Worm (Caenorhabditis elegans) whole organism, mixed stage, embryonic: ENCODE measurements around the gene spsb-1.
A peak's percentile ranks its signal among the peaks of the same experiment; 100 is the strongest.

Experiments used
- M03D4.4 ChIP-seq: sonication (generic microtip); optimal IDR thresholded peaks from 2 replicates; lab custom pipeline; 2017; ENCODE audit warnings: mild to moderate bottlenecking, missing genetic modification characterization, missing compliant biosample characterization
- bed-3 ChIP-seq: fragments of 200-800 bp; sonication (Bioruptor generic); optimal IDR thresholded peaks from 3 replicates; lab custom pipeline; 2018; ENCODE audit warnings: mild to moderate bottlenecking, missing genetic modification characterization, moderate library complexity, missing compliant biosample characterization
- blmp-1 ChIP-seq: fragments of 150-350 bp; optimal IDR thresholded peaks from 2 replicates; lab custom pipeline; 2014; ENCODE audit warnings: missing biosample characterization, missing genetic modification characterization
- ceh-39 ChIP-seq: fragments of 150-350 bp; optimal IDR thresholded peaks from 2 replicates; lab custom pipeline; 2014; ENCODE audit warnings: missing biosample characterization, missing genetic modification characterization
- ceh-83 ChIP-seq: fragments of 200-800 bp; sonication (Bioruptor generic); optimal IDR thresholded peaks from 2 replicates; lab custom pipeline; 2018; ENCODE audit warnings: mild to moderate bottlenecking, missing genetic modification characterization, missing compliant biosample characterization
- ces-1 ChIP-seq: fragments of 150-350 bp; optimal IDR thresholded peaks from 2 replicates; lab custom pipeline; 2014; ENCODE audit warnings: missing biosample characterization, missing genetic modification reagents, missing genetic modification characterization
- drap-1 ChIP-seq: fragments of 200-800 bp; sonication (Bioruptor generic); optimal IDR thresholded peaks from 3 replicates; lab custom pipeline; 2018; ENCODE audit warnings: mild to moderate bottlenecking, missing genetic modification characterization, missing compliant biosample characterization
- elt-1 ChIP-seq: sonication (generic microtip); optimal IDR thresholded peaks from 2 replicates; lab custom pipeline; 2017; ENCODE audit warnings: missing genetic modification characterization, mild to moderate bottlenecking, missing compliant biosample characterization, antibody characterized with exemption, moderate library complexity, borderline replicate concordance; ENCODE audit not compliant: insufficient read depth
- elt-3 ChIP-seq: fragments of 150-350 bp; optimal IDR thresholded peaks from 2 replicates; lab custom pipeline; 2014; ENCODE audit warnings: missing biosample characterization, missing genetic modification characterization
- flh-1 ChIP-seq: fragments of 200-800 bp; sonication (Bioruptor generic); optimal IDR thresholded peaks from 2 replicates; lab custom pipeline; 2018; ENCODE audit warnings: mild to moderate bottlenecking, missing genetic modification characterization, moderate library complexity, missing compliant biosample characterization
- ham-2 ChIP-seq: fragments of 200-800 bp; sonication (Bioruptor generic); optimal IDR thresholded peaks from 2 replicates; lab custom pipeline; 2018; ENCODE audit warnings: mild to moderate bottlenecking, missing genetic modification characterization, missing compliant biosample characterization
- hlh-1 ChIP-seq: fragments of 150-350 bp; optimal IDR thresholded peaks from 2 replicates; lab custom pipeline; 2014; ENCODE audit warnings: missing biosample characterization, missing genetic modification reagents, missing genetic modification characterization
- lin-13 ChIP-seq: fragments of 150-350 bp; optimal IDR thresholded peaks from 2 replicates; lab custom pipeline; 2014; ENCODE audit warnings: missing biosample characterization, missing genetic modification characterization
- lin-32 ChIP-seq: fragments of 200-800 bp; sonication (Bioruptor generic); optimal IDR thresholded peaks from 2 replicates; lab custom pipeline; 2018; ENCODE audit warnings: mild to moderate bottlenecking, missing genetic modification characterization, missing compliant biosample characterization
- lsy-2 ChIP-seq: fragments of 150-350 bp; optimal IDR thresholded peaks from 2 replicates; lab custom pipeline; 2014; ENCODE audit warnings: missing biosample characterization, missing genetic modification characterization
- mab-5 ChIP-seq: fragments of 150-350 bp; optimal IDR thresholded peaks from 2 replicates; lab custom pipeline; 2014; ENCODE audit warnings: missing biosample characterization, missing genetic modification characterization
- mep-1 ChIP-seq: fragments of 150-350 bp; optimal IDR thresholded peaks from 2 replicates; lab custom pipeline; 2017; ENCODE audit warnings: missing biosample characterization, missing genetic modification reagents, missing genetic modification characterization, inconsistent platforms
- mls-2 ChIP-seq: sonication (generic microtip); optimal IDR thresholded peaks from 2 replicates; lab custom pipeline; 2016; ENCODE audit warnings: mild to moderate bottlenecking, missing genetic modification characterization, moderate library complexity, missing compliant biosample characterization
- nhr-12 ChIP-seq: fragments of 150-350 bp; optimal IDR thresholded peaks from 2 replicates; lab custom pipeline; 2014; ENCODE audit warnings: missing biosample characterization, missing genetic modification characterization
- nhr-2 ChIP-seq: fragments of 150-350 bp; optimal IDR thresholded peaks from 2 replicates; lab custom pipeline; 2014; ENCODE audit warnings: missing biosample characterization, missing genetic modification characterization
- nhr-237 ChIP-seq: fragments of 150-350 bp; optimal IDR thresholded peaks from 2 replicates; lab custom pipeline; 2014; ENCODE audit warnings: missing biosample characterization, missing genetic modification characterization
- nhr-28 ChIP-seq: fragments of 150-350 bp; optimal IDR thresholded peaks from 2 replicates; lab custom pipeline; 2014; ENCODE audit warnings: missing biosample characterization, missing genetic modification characterization
- nhr-76 ChIP-seq: sonication (generic microtip); optimal IDR thresholded peaks from 2 replicates; lab custom pipeline; 2017; ENCODE audit warnings: missing biosample characterization, missing genetic modification characterization
- pha-4 ChIP-seq: fragments of 150-350 bp; optimal IDR thresholded peaks from 2 replicates; lab custom pipeline; 2018; ENCODE audit warnings: missing biosample characterization, missing genetic modification reagents, missing genetic modification characterization
- sem-2 ChIP-seq: fragments of 200-800 bp; sonication (Bioruptor generic); optimal IDR thresholded peaks from 2 replicates; lab custom pipeline; 2018; ENCODE audit warnings: mild to moderate bottlenecking, missing genetic modification characterization, missing compliant biosample characterization
- snpc-4 ChIP-seq: fragments of 150-350 bp; optimal IDR thresholded peaks from 2 replicates; lab custom pipeline; 2014; ENCODE audit warnings: missing biosample characterization, missing genetic modification characterization
- sptf-1 ChIP-seq: sonication (generic microtip); optimal IDR thresholded peaks from 2 replicates; lab custom pipeline; 2017; ENCODE audit warnings: mild to moderate bottlenecking, missing genetic modification characterization, moderate library complexity, missing compliant biosample characterization
- tbx-8 ChIP-seq: fragments of 200-800 bp; sonication (Bioruptor generic); optimal IDR thresholded peaks from 2 replicates; lab custom pipeline; 2018; ENCODE audit warnings: mild to moderate bottlenecking, missing genetic modification characterization, moderate library complexity, missing compliant biosample characterization
- unc-120 ChIP-seq: sonication (generic microtip); optimal IDR thresholded peaks from 2 replicates; lab custom pipeline; 2017; ENCODE audit warnings: missing genetic modification characterization, missing compliant biosample characterization; ENCODE audit not compliant: poor library complexity, severe bottlenecking
- unc-62 ChIP-seq: fragments of 150-350 bp; optimal IDR thresholded peaks from 2 replicates; lab custom pipeline; 2014; ENCODE audit warnings: missing biosample characterization, missing genetic modification reagents, missing genetic modification characterization
- zip-8 ChIP-seq: fragments of 150-350 bp; optimal IDR thresholded peaks from 2 replicates; lab custom pipeline; 2014; ENCODE audit warnings: missing biosample characterization, missing genetic modification characterization
- ztf-11 ChIP-seq: fragments of 150-350 bp; optimal IDR thresholded peaks from 2 replicates; lab custom pipeline; 2014; ENCODE audit warnings: missing biosample characterization, missing genetic modification characterization

Gene spsb-1

ce11 chrII:15189956-15190355, 6.6 kb upstream of the spsb-1 start:
- TF ChIP-seq M03D4.4 (tag; lab: Kevin White, UChicago): no peak
- TF ChIP-seq ces-1 (GFP tag; lab: Kevin White, UChicago): peak; percentile 18
- no peak for TF ChIP-seq ztf-11 (tag; lab: Kevin White, UChicago)
- no peak for TF ChIP-seq flh-1 (GFP tag; lab: Kevin White, UChicago)
- no peak for TF ChIP-seq mab-5

- no peak for TF ChIP-seq ztf-11 (tag; lab: Kevin White, UChicago)
- TF ChIP-seq lin-32 (GFP tag; lab: Kevin White, UChicago): no peak
- TF ChIP-seq nhr-12 (tag; lab: Kevin White, UChicago): no peak
- TF ChIP-seq sem-2 (GFP tag; lab: Kevin White, UChicago): no peak
- TF ChIP-seq mls-2 (tag; lab: Kevin White, UChicago): no peak
- no peak for TF ChIP-seq sptf-1 (tag; lab: Kevin White, UChicago)
- TF ChIP-seq elt-3 (tag; lab: Kevin White, UChicago): no peak
- no peak for TF ChIP-seq zip-8 (tag; lab: Kevin White, UChicago)
- TF ChIP-seq snpc-4 (tag; lab: Kevin White, UChicago): no peak
- no peak for TF ChIP-seq elt-1
- no peak for TF ChIP-seq tbx-8 (GFP tag; lab: Kevin White, UChicago)
- no peak for TF ChIP-seq bed-3 (GFP tag; lab: Kevin White, UChicago)
- no peak for TF ChIP-seq nhr-237
- no peak for TF ChIP-seq mep-1 (tag; lab: Kevin White, UChicago)
- no peak for TF ChIP-seq hlh-1 (tag; lab: Kevin White, UChicago)
- no peak for TF ChIP-seq pha-4
- no peak for TF ChIP-seq blmp-1 (tag; lab: Kevin White, UChicago)
- no peak for TF ChIP-seq ham-2
- TF ChIP-seq nhr-2: no peak
Measured at ce11 chrII:15190971-15191370, 5.6 kb upstream of the spsb-1 start.

- TF ChIP-seq unc-120 (tag; lab: Kevin White, UChicago) (peak; percentile 3), mab-5 (no peak), hlh-1 (tag; lab: Kevin White, UChicago) (peak; percentile 55)
Measured at ce11 chrII:15193961-15194360, 2.6 kb upstream of the spsb-1 start.

- TF ChIP-seq nhr-2 (no peak), snpc-4 (tag; lab: Kevin White, UChicago) (no peak), ces-1 (GFP tag; lab: Kevin White, UChicago) (no peak), tbx-8 (GFP tag; lab: Kevin White, UChicago) (no peak), blmp-1 (tag; lab: Kevin White, UChicago) (no peak), sem-2 (GFP tag; lab: Kevin White, UChicago) (no peak), nhr-28 (tag; lab: Kevin White, UChicago) (no peak), unc-62 (GFP tag; lab: Kevin White, UChicago) (no peak), mep-1 (tag; lab: Kevin White, UChicago) (no peak), hlh-1 (tag; lab: Kevin White, UChicago) (no peak), lsy-2 (tag; lab: Kevin White, UChicago) (no peak), elt-3 (tag; lab: Kevin White, UChicago) (no peak), mab-5 (no peak), lin-13 (tag; lab: Kevin White, UChicago) (no peak), nhr-76 (no peak), ceh-83 (GFP tag; lab: Kevin White, UChicago) (no peak), ceh-39 (tag; lab: Kevin White, UChicago) (no peak), elt-1 (no peak), drap-1 (GFP tag; lab: Kevin White, UChicago) (no peak), bed-3 (GFP tag; lab: Kevin White, UChicago) (no peak)
Measured at ce11 chrII:15195346-15195745, 1.2 kb upstream of the spsb-1 start.

ce11 chrII:15197500-15197899, 967 bp downstream of the spsb-1 start:
- TF ChIP-seq nhr-237: no peak
- no peak for TF ChIP-seq ces-1 (GFP tag; lab: Kevin White, UChicago)
- no peak for TF ChIP-seq pha-4
- TF ChIP-seq ztf-11 (tag; lab: Kevin White, UChicago): no peak
- TF ChIP-seq mls-2 (tag; lab: Kevin White, UChicago): no peak
- no peak for TF ChIP-seq snpc-4 (tag; lab: Kevin White, UChicago)
- no peak for TF ChIP-seq mab-5
- no peak for TF ChIP-seq elt-1
- TF ChIP-seq, all 35 proteins: peak for 0
